Worm (Caenorhabditis elegans) whole organism, L4 larva: Measurements from ENCODE around the gene W06D11.5.

Experiments used
- aly-2 ChIP-seq: sonication (generic microtip); optimal IDR thresholded peaks from 2 replicates; lab custom pipeline; 2018; ENCODE audit warnings: missing biosample characterization, missing genetic modification characterization
- dpl-1 ChIP-seq: fragments of 150-350 bp; optimal IDR thresholded peaks from 2 replicates; lab custom pipeline; 2014; ENCODE audit warnings: missing biosample characterization, missing genetic modification reagents, missing genetic modification characterization
- egl-27 ChIP-seq: sonication (generic microtip); optimal IDR thresholded peaks from 3 replicates; lab custom pipeline; 2017; ENCODE audit warnings: missing biosample characterization, missing genetic modification reagents, missing genetic modification characterization
- fkh-10 ChIP-seq: fragments of 150-350 bp; optimal IDR thresholded peaks from 2 replicates; lab custom pipeline; 2014; ENCODE audit warnings: missing biosample characterization, missing genetic modification reagents, missing genetic modification characterization
- jun-1 ChIP-seq: fragments of 150-350 bp; optimal IDR thresholded peaks from 2 replicates; lab custom pipeline; 2014; ENCODE audit warnings: missing biosample characterization, missing genetic modification reagents, missing genetic modification characterization
- madf-5 ChIP-seq, 2 experiments: fragments of 200-800 bp; sonication (Bioruptor generic); IDR thresholded peaks; 2 replicates each; pipeline ENCODE4 v1.3.6; 2022; ENCODE audit warnings: missing compliant biosample characterization in 2 of 2, missing genetic modification characterization in 2 of 2
- nhr-11 ChIP-seq: fragments of 150-350 bp; optimal IDR thresholded peaks from 2 replicates; lab custom pipeline; 2014; ENCODE audit warnings: missing biosample characterization, missing genetic modification characterization
- unc-39 ChIP-seq: sonication (generic microtip); optimal IDR thresholded peaks from 2 replicates; lab custom pipeline; 2017; ENCODE audit warnings: missing biosample characterization, missing genetic modification characterization

DNA sequence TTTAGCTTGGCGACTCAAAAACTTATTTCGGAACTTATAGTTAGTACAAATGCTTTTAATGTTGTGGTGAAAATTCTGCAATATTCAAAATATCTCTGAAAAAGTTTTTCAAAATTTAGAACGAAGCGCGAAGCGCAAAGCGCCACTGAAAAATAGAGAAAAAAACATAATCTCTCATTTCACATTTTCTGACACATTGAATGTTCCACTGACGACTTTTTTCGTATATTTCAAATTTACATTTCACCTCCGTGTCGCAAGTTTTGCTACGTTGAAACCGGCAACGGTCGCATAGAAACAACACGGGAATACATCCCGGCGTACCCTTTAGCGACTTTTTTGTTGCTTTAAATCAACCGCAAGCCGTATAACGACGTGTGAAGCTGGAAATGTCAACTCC lies 48.4 kb downstream of the W06D11.5 start, which contains the start of gene F42F12.14:
- no peak for TF ChIP-seq unc-39 (tag; lab: Kevin White, UChicago)
- TF ChIP-seq nhr-11 (tag; lab: Kevin White, UChicago), result no peak
- TF ChIP-seq egl-27 (tag; lab: Kevin White, UChicago), result no peak
- no peak for TF ChIP-seq aly-2 (tag; lab: Kevin White, UChicago)
- TF ChIP-seq fkh-10 (GFP tag; lab: Kevin White, UChicago), result no peak
- TF ChIP-seq dpl-1 (GFP tag; lab: Kevin White, UChicago), result no peak
- no peak for TF ChIP-seq madf-5 (GFP tag; IDR thresholded peaks at IDR 0.05; lab: Robert Waterston, UW)
- TF ChIP-seq jun-1 (tag; lab: Kevin White, UChicago), result no peak
